Fruit fly (Drosophila melanogaster): ENCODE measurements around the gene CG34328.
A peak's percentile ranks its signal among the peaks of the same experiment; 100 is the strongest.

CG34328 gene

DNA sequence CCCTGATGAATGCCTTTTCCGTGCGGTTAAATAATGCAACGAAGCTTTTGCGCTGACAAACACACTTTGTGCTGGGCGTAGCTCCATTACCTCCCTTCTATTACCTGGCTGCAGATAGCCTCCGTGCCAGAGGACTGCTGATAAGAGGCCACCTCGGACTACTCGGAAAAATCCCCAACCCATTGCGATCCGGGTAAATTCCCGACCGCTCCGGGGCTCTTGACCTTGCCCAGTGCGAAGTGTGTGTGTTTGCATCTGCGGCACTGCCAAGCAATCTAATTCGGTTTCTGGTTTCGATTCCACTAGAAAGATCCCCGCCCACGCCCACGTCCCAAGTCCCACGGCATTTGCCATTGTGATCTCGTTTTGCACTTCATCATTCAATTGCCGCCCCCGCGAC lies 14.1 kb downstream of the CG34328 start:
- no peak for TF ChIP-seq noc (tag; optimal IDR thresholded peaks at IDR 0.05)

- no peak for TF ChIP-seq noc (tag; optimal IDR thresholded peaks at IDR 0.05)
Measured at dm6 chrX:18385056-18385455, 14.8 kb downstream of the CG34328 start, which contains the start of gene betaCOP. Gene betaCOP, minus strand, starts transcription at chrX:18385242.

dm6 chrX:18379791-18380190 lies 20.1 kb downstream of the CG34328 start, which contains the start of the genes por and CG6179:
Gene por, minus strand, starts transcription at chrX:18379854.
Gene CG6179, plus strand, starts transcription at chrX:18380082.
- TF ChIP-seq noc (tag; optimal IDR thresholded peaks at IDR 0.05) = no peak

- TF ChIP-seq noc (tag; optimal IDR thresholded peaks at IDR 0.05) = no peak
Measured at dm6 chrX:18374421-18374935, 25.4 kb downstream of the CG34328 start.

DNA sequence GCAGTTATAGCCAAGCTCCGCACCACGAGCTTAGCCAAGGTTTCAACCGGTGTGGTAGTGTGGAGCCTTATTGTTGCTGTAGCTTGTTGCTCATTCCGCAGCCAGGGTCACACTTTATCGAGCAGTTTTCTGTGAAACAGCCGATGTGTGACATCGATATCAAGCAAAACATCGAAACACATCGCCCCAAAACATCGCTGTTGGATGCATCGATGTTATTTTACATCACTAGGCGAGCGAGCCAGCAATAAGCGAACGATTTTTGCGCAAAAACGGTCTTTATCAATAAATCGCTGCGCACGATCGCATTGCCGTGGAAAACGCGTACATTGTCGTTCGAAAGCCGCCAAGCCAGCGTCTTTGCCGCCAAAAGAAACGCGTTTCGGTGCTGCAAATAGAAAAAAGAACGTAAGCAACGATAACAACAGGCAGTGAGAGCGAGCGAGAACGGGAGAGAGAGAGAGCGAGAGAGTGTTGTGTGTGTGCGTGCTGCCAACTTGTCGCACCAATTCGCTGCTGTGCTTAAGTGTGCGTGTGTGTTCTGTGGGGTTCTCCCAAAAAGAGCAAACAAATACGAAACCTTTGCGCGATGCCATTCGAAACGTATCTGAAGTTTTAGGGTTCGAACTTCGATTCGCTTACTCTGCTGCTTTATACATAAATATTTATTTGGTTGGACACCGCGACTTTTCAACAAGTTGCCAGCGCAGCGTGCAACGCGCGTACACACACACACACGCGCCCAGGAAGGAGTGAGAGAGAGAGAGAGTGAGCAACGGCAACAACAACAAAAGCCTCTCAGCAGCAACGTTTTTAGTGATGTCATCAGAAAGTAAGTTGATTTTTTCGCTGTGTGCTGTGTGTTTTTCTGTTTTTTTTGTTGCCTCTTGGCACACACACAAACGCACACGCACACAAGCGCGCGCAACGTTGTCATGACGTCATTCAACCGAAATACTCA lies 28.8 kb downstream of the CG34328 start:
- TF ChIP-seq noc (tag; optimal IDR thresholded peaks at IDR 0.05) = no peak

DNA sequence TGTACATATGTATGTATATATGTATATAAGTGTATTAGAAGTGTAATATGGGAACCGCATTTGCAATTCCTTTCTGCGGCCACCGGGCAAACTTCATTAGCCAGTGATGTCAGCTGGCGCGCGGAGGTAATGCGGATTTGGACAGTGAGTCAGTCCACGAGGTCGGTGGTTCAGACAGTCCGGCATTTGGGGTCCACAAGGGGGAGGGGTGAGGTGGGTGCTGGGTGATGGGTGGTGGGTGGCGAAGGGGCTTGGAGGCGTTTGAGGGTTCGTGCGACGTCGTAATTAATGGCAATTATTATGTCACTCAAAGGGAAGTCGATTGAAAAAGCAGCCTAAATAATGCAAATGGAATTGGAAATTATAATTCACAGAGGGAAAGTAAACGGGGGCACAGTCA lies 30.1 kb downstream of the CG34328 start:
- no peak for TF ChIP-seq noc (tag; optimal IDR thresholded peaks at IDR 0.05)

DNA sequence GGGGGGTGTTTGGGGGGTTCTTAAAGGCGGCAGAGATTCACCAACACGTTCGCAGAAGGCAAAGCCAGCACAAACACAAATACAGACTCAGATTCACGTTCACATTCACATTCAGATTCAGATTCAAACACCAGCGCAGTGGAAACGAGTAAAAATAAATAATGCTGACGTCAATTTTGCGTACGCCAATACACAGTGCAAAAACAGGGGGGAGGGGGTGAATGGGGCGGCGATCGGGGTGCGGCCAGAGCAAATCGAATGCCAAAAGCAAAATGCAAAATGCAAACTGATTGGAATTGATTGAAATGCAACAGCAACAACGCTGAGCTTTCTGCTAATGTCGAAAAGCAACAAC lies 31.2 kb downstream of the CG34328 start:
- no peak for TF ChIP-seq noc (tag; optimal IDR thresholded peaks at IDR 0.05)

dm6 chrX:18367806-18368643 lies 31.8 kb downstream of the CG34328 start:
- TF ChIP-seq noc (tag; optimal IDR thresholded peaks at IDR 0.05) = peak; percentile 89

DNA sequence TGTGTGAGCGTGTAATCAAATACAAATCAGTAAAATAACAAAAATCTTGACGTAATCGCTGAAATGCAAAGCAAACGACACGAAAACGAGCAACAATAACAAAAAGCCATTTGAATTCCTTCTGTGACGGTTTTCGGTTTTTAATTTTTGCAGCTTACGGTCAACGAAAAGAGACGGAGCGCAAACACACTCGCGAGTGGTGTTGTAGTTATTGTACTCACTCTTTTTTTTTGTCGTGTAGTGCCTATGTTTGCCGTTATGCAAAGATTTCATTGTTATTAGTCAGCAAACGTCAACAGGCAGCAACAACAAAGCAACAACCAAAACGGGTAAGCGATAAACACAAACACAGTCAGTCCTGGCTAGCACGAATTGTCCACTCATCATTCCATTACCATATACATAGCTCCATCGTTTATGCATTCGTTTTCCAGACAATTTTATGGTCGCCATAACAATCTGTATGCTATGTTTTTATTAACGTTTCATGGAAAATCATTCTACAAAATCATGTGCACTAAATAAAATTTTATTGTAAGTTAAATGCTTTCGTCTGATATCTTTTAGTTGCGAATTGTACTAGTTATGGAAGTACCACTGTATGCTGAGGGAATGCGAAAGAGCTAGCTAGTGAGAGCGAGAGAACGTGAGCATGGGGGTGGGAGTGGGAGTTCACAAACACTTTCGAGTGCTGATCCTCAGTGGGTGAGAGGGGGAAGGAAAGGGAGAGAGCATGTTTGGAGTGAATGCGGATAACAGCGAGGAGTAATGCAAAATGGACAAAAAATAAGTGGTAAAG lies 32.8 kb downstream of the CG34328 start:
- TF ChIP-seq noc (tag; optimal IDR thresholded peaks at IDR 0.05) = peak; percentile 96

dm6 chrX:18366033-18366850 lies 33.6 kb downstream of the CG34328 start, which contains the start of gene CrebB:
Gene CrebB, plus strand, starts transcription at chrX:18366357.
- TF ChIP-seq noc (tag; optimal IDR thresholded peaks at IDR 0.05) = peak; percentile 60

DNA sequence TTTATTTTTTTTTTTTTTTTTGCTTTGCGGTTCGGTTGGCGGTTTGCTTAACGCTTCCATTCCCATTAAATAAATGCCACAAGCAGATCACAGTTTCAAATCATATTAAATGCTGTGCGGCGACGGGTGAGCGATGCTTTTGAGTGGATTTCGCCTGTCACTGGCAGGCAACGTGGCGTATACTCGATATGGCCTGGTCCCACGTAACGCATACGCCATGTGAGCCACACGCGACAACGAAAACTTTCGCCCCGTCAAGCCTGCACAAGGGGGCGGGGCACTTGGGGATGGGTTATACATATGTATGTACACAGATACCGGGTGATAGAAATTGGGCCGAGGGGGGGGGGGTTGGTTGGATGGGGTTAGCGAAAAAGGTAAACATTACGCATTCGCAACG lies 34.9 kb downstream of the CG34328 start:
- no peak for TF ChIP-seq noc (tag; optimal IDR thresholded peaks at IDR 0.05)

DNA sequence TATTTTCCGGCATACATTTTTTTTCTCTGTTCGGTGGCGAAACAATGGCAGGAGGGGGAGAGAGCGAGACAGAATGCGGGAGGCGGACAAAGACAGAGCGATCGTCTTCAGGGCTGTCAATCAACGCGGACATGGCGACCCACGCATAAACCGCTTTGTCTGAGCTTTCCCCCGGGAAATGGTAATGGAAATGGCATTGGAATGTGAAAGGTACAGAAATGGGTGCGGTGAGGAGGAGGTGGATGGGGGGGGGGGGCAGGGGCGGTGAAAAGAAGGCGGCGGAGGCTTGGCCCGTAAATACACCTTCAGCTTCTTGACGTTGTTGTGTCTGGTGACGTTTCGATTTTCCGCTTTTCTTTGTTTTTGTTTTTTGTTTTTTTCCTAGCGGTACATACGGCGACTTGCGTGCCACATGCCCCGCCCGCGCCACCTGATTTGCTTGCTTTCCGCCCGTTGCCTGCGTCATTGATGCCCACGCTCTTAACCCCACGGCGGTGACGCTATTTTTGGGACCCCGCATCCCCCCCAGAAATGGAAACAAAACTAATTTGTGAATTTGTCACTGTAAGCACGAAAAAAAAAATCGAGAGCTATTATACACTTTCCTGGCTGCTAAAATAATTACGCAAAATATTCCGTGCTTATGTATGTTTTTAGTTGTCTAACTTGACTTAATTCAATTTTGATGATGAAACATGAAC lies 35.7 kb downstream of the CG34328 start:
- TF ChIP-seq noc (tag; optimal IDR thresholded peaks at IDR 0.05) = no peak

dm6 chrX:18363423-18363822 lies 36.4 kb downstream of the CG34328 start:
- no peak for TF ChIP-seq noc (tag; optimal IDR thresholded peaks at IDR 0.05)

Data from whole organism, larva.